Fruit fly (Drosophila melanogaster) Kc167 (cell line): ENCODE results near the gene CG8132.

Experiments
- Myc ChIP-seq: fragments of >200 bp; optimal IDR thresholded peaks from 2 replicates; lab custom pipeline; 2017; ENCODE audit warnings: missing external identifiers
- Sin3A ChIP-seq: fragments of >200 bp; optimal IDR thresholded peaks from 2 replicates; lab custom pipeline; 2018; ENCODE audit warnings: missing external identifiers
- h ChIP-seq: fragments of >200 bp; optimal IDR thresholded peaks from 3 replicates; lab custom pipeline; 2018; ENCODE audit warnings: missing external identifiers
- insv ChIP-seq: fragments of >200 bp; optimal IDR thresholded peaks from 3 replicates; lab custom pipeline; 2018; ENCODE audit warnings: missing external identifiers
- psq ChIP-seq: fragments of >200 bp; optimal IDR thresholded peaks from 2 replicates; lab custom pipeline; 2017; ENCODE audit warnings: missing external identifiers
- ttk ChIP-seq: sonication (Bioruptor generic); optimal IDR thresholded peaks from 2 replicates; lab custom pipeline; 2017; ENCODE audit warnings: missing external identifiers

dm6 chr3R:9395998-9396397 is 5.3 kb upstream of the CG8132 start:
- TF ChIP-seq psq (lab: Kevin White, UChicago) (no peak), Myc (lab: Kevin White, UChicago) (no peak), ttk (lab: Kevin White, UChicago) (no peak), insv (no peak), Sin3A (lab: Kevin White, UChicago) (no peak), h (lab: Kevin White, UChicago) (no peak)
